Fruit fly (Drosophila melanogaster) whole organism, wandering third instar larva: Measurements from ENCODE around the gene CG4914.

ENCODE experiments used
- Dif ChIP-seq: fragments of 200-275, 200-300 bp; sonication (Bioruptor generic); optimal IDR thresholded peaks from 2 replicates; lab custom pipeline; 2018; ENCODE audit warnings: missing biosample characterization, missing genetic modification characterization; ENCODE audit not compliant: partially characterized antibody
- Jra ChIP-seq: sonication (Bioruptor generic); optimal IDR thresholded peaks from 2 replicates; lab custom pipeline; 2016; ENCODE audit warnings: missing biosample characterization, missing genetic modification characterization
- Myc ChIP-seq: fragments of >200 bp; optimal IDR thresholded peaks from 2 replicates; lab custom pipeline; 2017
- OdsH ChIP-seq: fragments of 200-800 bp; sonication (Bioruptor generic); optimal IDR thresholded peaks from 2 replicates; lab custom pipeline; 2016; ENCODE audit warnings: missing biosample characterization, mild to moderate bottlenecking, missing genetic modification characterization
- foxo ChIP-seq, 2 experiments: fragments of 200-800 bp; sonication (Bioruptor generic); optimal IDR thresholded peaks; 2 replicates in 1 of 2; 3 replicates in 1 of 2; lab custom pipeline; 2016 to 2017; ENCODE audit warnings: missing biosample characterization in 2 of 2, missing genetic modification characterization in 2 of 2
- fru ChIP-seq: fragments of 200-800 bp; sonication (Bioruptor generic); optimal IDR thresholded peaks from 3 replicates; lab custom pipeline; 2016; ENCODE audit warnings: missing biosample characterization, mild to moderate bottlenecking, missing genetic modification characterization
- h ChIP-seq: fragments of 200-800 bp; sonication (Bioruptor generic); optimal IDR thresholded peaks from 3 replicates; lab custom pipeline; 2016; ENCODE audit warnings: missing biosample characterization, mild to moderate bottlenecking, missing genetic modification characterization
- psq ChIP-seq: fragments of 200-800 bp; sonication (Bioruptor generic); optimal IDR thresholded peaks from 3 replicates; lab custom pipeline; 2017; ENCODE audit warnings: missing biosample characterization, mild to moderate bottlenecking, missing genetic modification characterization, moderate library complexity
- rgr ChIP-seq: fragments of 200-800 bp; sonication (Bioruptor generic); optimal IDR thresholded peaks from 3 replicates; lab custom pipeline; 2016; ENCODE audit warnings: missing biosample characterization, mild to moderate bottlenecking, missing genetic modification characterization
- usp ChIP-seq: fragments of >200 bp; optimal IDR thresholded peaks from 2 replicates; lab custom pipeline; 2017; ENCODE audit warnings: missing biosample characterization, missing genetic modification characterization

dm6 chr3L:14625568-14625996 lies 52.4 kb downstream of the CG4914 start:
- TF ChIP-seq psq (GFP tag; lab: Kevin White, UChicago), result no peak
- no peak for TF ChIP-seq usp (GFP tag; lab: Kevin White, UChicago)
- no peak for TF ChIP-seq Jra (GFP tag; lab: Kevin White, UChicago)
- TF ChIP-seq Myc, result no peak
- TF ChIP-seq Dif, result no peak
- no peak for TF ChIP-seq h (GFP tag; lab: Kevin White, UChicago)
- TF ChIP-seq OdsH, result no peak
- no peak for TF ChIP-seq rgr (GFP tag; lab: Kevin White, UChicago)
- no peak for TF ChIP-seq fru (GFP tag; lab: Kevin White, UChicago)
- no peak for TF ChIP-seq foxo (GFP tag; optimal IDR thresholded peaks at IDR 0.05; lab: Kevin White, UChicago)
